Fruit fly (Drosophila melanogaster) whole organism, embryonic: ENCODE measurements around the gene SkpA.

Source experiments
- Adf1 ChIP-seq: fragments of 200-800 bp; sonication (Bioruptor generic); IDR thresholded peaks from 2 replicates; pipeline ENCODE4 v1.3.6; 2022; ENCODE audit warnings: missing biosample characterization, missing genetic modification characterization
- Bgb ChIP-seq: fragments of 200-800 bp; sonication (Bioruptor generic); IDR thresholded peaks from 2 replicates; pipeline ENCODE4 v1.3.6; 2022; ENCODE audit warnings: missing biosample characterization, missing genetic modification characterization; ENCODE audit not compliant: partially characterized antibody
- Blimp-1 ChIP-seq: fragments of 200-800 bp; sonication (Bioruptor generic); optimal IDR thresholded peaks from 3 replicates; lab custom pipeline; 2018; ENCODE audit warnings: missing biosample characterization, missing genetic modification characterization, mild to moderate bottlenecking, moderate library complexity, missing genetic modification reagents
- Bteb2 ChIP-seq: fragments of 200-800 bp; sonication (Bioruptor generic); optimal IDR thresholded peaks from 2 replicates; lab custom pipeline; 2016; ENCODE audit warnings: missing biosample characterization, missing genetic modification characterization
- CG10321 ChIP-seq: fragments of 200-800 bp; sonication (Bioruptor generic); IDR thresholded peaks from 2 replicates; pipeline ENCODE4 v1.3.6; 2022; ENCODE audit warnings: missing biosample characterization, missing genetic modification characterization
- CG13296 ChIP-seq: fragments of 200-800 bp; sonication (Bioruptor generic); optimal IDR thresholded peaks from 3 replicates; lab custom pipeline; 2018; ENCODE audit warnings: missing biosample characterization, mild to moderate bottlenecking, missing genetic modification characterization
- CG13424 ChIP-seq: fragments of 200-800 bp; sonication (Bioruptor generic); optimal IDR thresholded peaks from 2 replicates; lab custom pipeline; 2019; ENCODE audit warnings: missing biosample characterization, mild to moderate bottlenecking, missing genetic modification characterization, moderate library complexity
- CG14710 ChIP-seq: fragments of 200-800 bp; sonication (Bioruptor generic); optimal IDR thresholded peaks from 3 replicates; lab custom pipeline; 2019; ENCODE audit warnings: missing biosample characterization, mild to moderate bottlenecking, missing genetic modification characterization, moderate library complexity
- CG14965 ChIP-seq: fragments of 200-800 bp; sonication (Bioruptor generic); optimal IDR thresholded peaks from 2 replicates; lab custom pipeline; 2016; ENCODE audit warnings: missing biosample characterization, missing genetic modification characterization, borderline replicate concordance
- CG17328 ChIP-seq: fragments of 200-800 bp; sonication (Bioruptor generic); IDR thresholded peaks from 2 replicates; pipeline ENCODE4 v1.3.6; 2022; ENCODE audit warnings: missing biosample characterization, missing genetic modification characterization
- CG2678 ChIP-seq: fragments of 200-800 bp; sonication (Bioruptor generic); optimal IDR thresholded peaks from 3 replicates; lab custom pipeline; 2019; ENCODE audit warnings: missing biosample characterization, mild to moderate bottlenecking, missing genetic modification characterization, moderate library complexity
- CG4424 ChIP-seq: fragments of 200-800 bp; sonication (Bioruptor generic); optimal IDR thresholded peaks from 3 replicates; lab custom pipeline; 2016; ENCODE audit warnings: missing biosample characterization, missing genetic modification characterization
- CG5953 ChIP-seq: fragments of 200-800 bp; sonication (Bioruptor generic); IDR thresholded peaks from 2 replicates; pipeline ENCODE4 v1.3.6; 2022; ENCODE audit warnings: missing biosample characterization, missing genetic modification characterization
- CG6791 ChIP-seq: fragments of 200-800 bp; sonication (Bioruptor generic); IDR thresholded peaks from 3 replicates; pipeline ENCODE4 v1.3.6; 2022; ENCODE audit warnings: missing biosample characterization, missing genetic modification characterization; ENCODE audit not compliant: partially characterized antibody
- CG6854 ChIP-seq: fragments of 200-800 bp; sonication (Bioruptor generic); optimal IDR thresholded peaks from 3 replicates; lab custom pipeline; 2017; ENCODE audit warnings: missing biosample characterization, mild to moderate bottlenecking, missing genetic modification characterization
- CG7271 ChIP-seq: fragments of 200-800 bp; sonication (Bioruptor generic); optimal IDR thresholded peaks from 2 replicates; lab custom pipeline; 2018; ENCODE audit warnings: missing biosample characterization, mild to moderate bottlenecking, missing genetic modification characterization, moderate library complexity
- CG7357 ChIP-seq: fragments of 200-800 bp; sonication (Bioruptor generic); IDR thresholded peaks from 3 replicates; pipeline ENCODE4 v1.3.6; 2022; ENCODE audit warnings: missing biosample characterization, missing genetic modification characterization
- CG7987 ChIP-seq: fragments of 200-800 bp; sonication (Bioruptor generic); optimal IDR thresholded peaks from 2 replicates; lab custom pipeline; 2018; ENCODE audit warnings: missing biosample characterization, mild to moderate bottlenecking, missing genetic modification characterization, moderate library complexity
- CG9727 ChIP-seq: fragments of 200-800 bp; sonication (Bioruptor generic); optimal IDR thresholded peaks from 3 replicates; lab custom pipeline; 2017; ENCODE audit warnings: missing biosample characterization, mild to moderate bottlenecking, missing genetic modification characterization
- CHES-1-like ChIP-seq: fragments of 200-800 bp; sonication (Bioruptor generic); optimal IDR thresholded peaks from 2 replicates; lab custom pipeline; 2016; ENCODE audit warnings: missing biosample characterization, missing genetic modification characterization
- Dll ChIP-seq: fragments of 200-800 bp; sonication (Bioruptor generic); IDR thresholded peaks from 4 replicates; pipeline ENCODE4 v1.3.6; 2022; ENCODE audit warnings: missing biosample characterization, missing genetic modification characterization; ENCODE audit not compliant: partially characterized antibody
- Dp ChIP-seq: fragments of 200-800 bp; sonication (Bioruptor generic); optimal IDR thresholded peaks from 2 replicates; lab custom pipeline; 2018; ENCODE audit warnings: missing biosample characterization, mild to moderate bottlenecking, missing genetic modification characterization, moderate library complexity
- Dref ChIP-seq: fragments of 200-800 bp; sonication (Bioruptor generic); IDR thresholded peaks from 2 replicates; pipeline ENCODE4 v1.3.6; 2022; ENCODE audit warnings: missing biosample characterization, missing genetic modification characterization
- Drgx ChIP-seq: fragments of 200-800 bp; sonication (Bioruptor generic); IDR thresholded peaks from 2 replicates; pipeline ENCODE4 v1.3.6; 2022; ENCODE audit warnings: missing biosample characterization, missing genetic modification characterization
- H2.0 ChIP-seq: fragments of 200-800 bp; sonication (Bioruptor generic); IDR thresholded peaks from 2 replicates; pipeline ENCODE4 v1.3.6; 2022; ENCODE audit warnings: missing biosample characterization, missing genetic modification characterization
- Lpt ChIP-seq: fragments of >200 bp; optimal IDR thresholded peaks from 2 replicates; lab custom pipeline; 2018; ENCODE audit warnings: missing biosample characterization, missing genetic modification characterization
- MBD-R2 ChIP-seq: fragments of 200-800 bp; sonication (Bioruptor generic); IDR thresholded peaks from 2 replicates; pipeline ENCODE4 v1.3.6; 2022; ENCODE audit warnings: missing biosample characterization, missing genetic modification characterization
- Meics ChIP-seq: fragments of 200-800 bp; sonication (Bioruptor generic); optimal IDR thresholded peaks from 2 replicates; lab custom pipeline; 2017; ENCODE audit warnings: missing biosample characterization, mild to moderate bottlenecking, missing genetic modification characterization
- Mrtf ChIP-seq: fragments of 200-800 bp; sonication (Bioruptor generic); IDR thresholded peaks from 3 replicates; pipeline ENCODE4 v1.3.6; 2022; ENCODE audit warnings: missing biosample characterization, missing genetic modification characterization
- PHDP ChIP-seq: fragments of 200-800 bp; sonication (Bioruptor generic); optimal IDR thresholded peaks from 3 replicates; lab custom pipeline; 2018; ENCODE audit warnings: missing biosample characterization, mild to moderate bottlenecking, missing genetic modification characterization, moderate library complexity
- Pdp1 ChIP-seq, 2 experiments: fragments of 200-800 bp; sonication (Bioruptor generic); optimal IDR thresholded peaks; 3 replicates each; lab custom pipeline; 2016; ENCODE audit warnings: missing biosample characterization in 2 of 2, missing genetic modification characterization in 2 of 2, mild to moderate bottlenecking in 1 of 2, moderate library complexity in 1 of 2
- Ravus ChIP-seq: fragments of 200-800 bp; sonication (Bioruptor generic); IDR thresholded peaks from 2 replicates; pipeline ENCODE4 v1.3.6; 2022; ENCODE audit warnings: missing biosample characterization, missing genetic modification characterization
- Rx ChIP-seq: fragments of 200-800 bp; sonication (Bioruptor generic); IDR thresholded peaks from 2 replicates; pipeline ENCODE4 v1.3.6; 2022; ENCODE audit warnings: missing biosample characterization, missing genetic modification characterization
- Sin3A ChIP-seq: fragments of >200 bp; optimal IDR thresholded peaks from 2 replicates; lab custom pipeline; 2018
- YL-1 ChIP-seq: fragments of 200-800 bp; sonication (Bioruptor generic); optimal IDR thresholded peaks from 3 replicates; lab custom pipeline; 2017; ENCODE audit warnings: missing biosample characterization, mild to moderate bottlenecking, missing genetic modification characterization
- ab ChIP-seq: fragments of 200-800 bp; sonication (Bioruptor generic); optimal IDR thresholded peaks from 2 replicates; lab custom pipeline; 2016; ENCODE audit warnings: missing biosample characterization, missing genetic modification characterization
- cad ChIP-seq: fragments of >200 bp; optimal IDR thresholded peaks from 2 replicates; lab custom pipeline; 2017; ENCODE audit warnings: missing biosample characterization, missing genetic modification characterization
- cas ChIP-seq: fragments of 200-800 bp; sonication (Bioruptor generic); IDR thresholded peaks from 2 replicates; pipeline ENCODE4 v1.3.6; 2022; ENCODE audit warnings: missing biosample characterization, missing genetic modification characterization
- cato ChIP-seq: fragments of 200-800 bp; sonication (Bioruptor generic); optimal IDR thresholded peaks from 2 replicates; lab custom pipeline; 2016; ENCODE audit warnings: missing biosample characterization, missing genetic modification characterization, borderline replicate concordance
- ewg ChIP-seq: fragments of 200-800 bp; sonication (Bioruptor generic); optimal IDR thresholded peaks from 3 replicates; lab custom pipeline; 2017; ENCODE audit warnings: mild to moderate bottlenecking, missing biosample characterization, missing genetic modification reagents, missing genetic modification characterization
- fru ChIP-seq: fragments of >200 bp; optimal IDR thresholded peaks from 2 replicates; lab custom pipeline; 2017
- ftz-f1 ChIP-seq: fragments of 200-800 bp; sonication (Bioruptor generic); optimal IDR thresholded peaks from 2 replicates; lab custom pipeline; 2016; ENCODE audit warnings: missing biosample characterization, missing genetic modification characterization
- fu2 ChIP-seq: fragments of 200-800 bp; sonication (Bioruptor generic); optimal IDR thresholded peaks from 2 replicates; lab custom pipeline; 2016; ENCODE audit warnings: missing biosample characterization, missing genetic modification characterization
- gce ChIP-seq: fragments of 200-800 bp; sonication (Bioruptor generic); IDR thresholded peaks from 3 replicates; pipeline ENCODE4 v1.3.6; 2022; ENCODE audit warnings: missing biosample characterization, missing genetic modification characterization
- jumu ChIP-seq: fragments of 200-800 bp; sonication (Bioruptor generic); optimal IDR thresholded peaks from 3 replicates; lab custom pipeline; 2016; ENCODE audit warnings: missing biosample characterization, missing genetic modification characterization
- lmd ChIP-seq: fragments of 200-800 bp; sonication (Bioruptor generic); IDR thresholded peaks from 2 replicates; pipeline ENCODE4 v1.3.6; 2022; ENCODE audit warnings: missing biosample characterization, missing genetic modification characterization
- phol ChIP-seq: fragments of 200-800 bp; sonication (Bioruptor generic); optimal IDR thresholded peaks from 3 replicates; lab custom pipeline; 2018; ENCODE audit warnings: missing biosample characterization, mild to moderate bottlenecking, missing genetic modification characterization, moderate library complexity
- rib ChIP-seq: fragments of 200-800 bp; sonication (Bioruptor generic); IDR thresholded peaks from 2 replicates; pipeline ENCODE4 v1.3.6; 2022; ENCODE audit warnings: missing biosample characterization, missing genetic modification characterization
- tll ChIP-seq, 2 experiments: fragments of 200-800 bp in 1 of 2; fragments of >200 bp in 1 of 2; sonication (Bioruptor generic) in 1 of 2; optimal IDR thresholded peaks; 2 replicates each; lab custom pipeline; 2017 to 2019; ENCODE audit warnings: missing biosample characterization in 2 of 2, missing genetic modification characterization in 2 of 2, mild to moderate bottlenecking in 1 of 2, moderate library complexity in 1 of 2
- toy ChIP-seq: fragments of 200-800 bp; sonication (Bioruptor generic); IDR thresholded peaks from 2 replicates; pipeline ENCODE4 v1.3.6; 2022; ENCODE audit warnings: missing biosample characterization, missing genetic modification characterization
- unpg ChIP-seq: fragments of 200-800 bp; sonication (Bioruptor generic); optimal IDR thresholded peaks from 3 replicates; lab custom pipeline; 2018; ENCODE audit warnings: missing biosample characterization, mild to moderate bottlenecking, missing genetic modification characterization, moderate library complexity

SkpA gene

dm6 chrX:654949-655348 is 965 bp upstream of the SkpA start (continued):
- TF ChIP-seq tll (GFP tag; optimal IDR thresholded peaks at IDR 0.05; lab: Kevin White, UChicago) (no peak), cas (GFP tag; lab: Robert Waterston, UW) (peak; percentile 89), CG17328 (peak; percentile 97), Dp (GFP tag; lab: Kevin White, UChicago) (peak; percentile 8), Mrtf (GFP tag; lab: Robert Waterston, UW) (peak; percentile 96), lmd (GFP tag; lab: Robert Waterston, UW) (peak; percentile 96), CG6854 (GFP tag; lab: Kevin White, UChicago) (peak; percentile 93), fru (no peak), CG7987 (GFP tag; lab: Kevin White, UChicago) (peak; percentile 88), MBD-R2 (GFP tag; lab: Robert Waterston, UW) (peak; percentile 93), CG14710 (tag; lab: Kevin White, UChicago) (peak; percentile 93), gce (GFP tag; lab: Robert Waterston, UW) (peak; percentile 97), CHES-1-like (GFP tag; lab: Kevin White, UChicago) (peak; percentile 91), Dll (GFP tag; lab: Robert Waterston, UW) (no peak; the same call in 3 of the 4 replicates), CG13424 (tag; lab: Kevin White, UChicago) (peak; percentile 97), CG7271 (tag; lab: Kevin White, UChicago) (peak; percentile 66), CG14965 (GFP tag; lab: Kevin White, UChicago) (peak; percentile 69), jumu (peak; percentile 93), cad (GFP tag; lab: Kevin White, UChicago) (no peak), CG2678 (tag; lab: Kevin White, UChicago) (peak; percentile 96), Pdp1 (GFP tag; optimal IDR thresholded peaks at IDR 0.05; lab: Kevin White, UChicago) (peak; percentile 94), CG6791 (no peak), ftz-f1 (GFP tag; lab: Kevin White, UChicago) (no peak), CG7357 (GFP tag; lab: Robert Waterston, UW) (peak; percentile 87), CG13296 (GFP tag; lab: Kevin White, UChicago) (peak; percentile 95), PHDP (tag; lab: Kevin White, UChicago) (peak; percentile 96), cato (GFP tag; lab: Kevin White, UChicago) (peak; percentile 90), Dref (GFP tag; lab: Robert Waterston, UW) (peak; percentile 46), rib (GFP tag; lab: Robert Waterston, UW) (peak; percentile 96), Rx (peak; percentile 96), ab (GFP tag; lab: Kevin White, UChicago) (peak; percentile 93), unpg (peak; percentile 96), toy (GFP tag; lab: Robert Waterston, UW) (peak; percentile 90), H2.0 (GFP tag; lab: Robert Waterston, UW) (peak; percentile 96), Adf1 (GFP tag; lab: Robert Waterston, UW) (peak; percentile 69), Blimp-1 (peak; percentile 93), CG5953 (GFP tag; lab: Robert Waterston, UW) (peak; percentile 97), Sin3A (lab: Kevin White, UChicago) (no peak), phol (peak; percentile 96), Ravus (GFP tag; lab: Robert Waterston, UW) (peak; percentile 90), CG4424 (GFP tag; lab: Kevin White, UChicago) (peak; percentile 94), Drgx (peak; percentile 98), Bgb (GFP tag; lab: Robert Waterston, UW) (peak; percentile 16; the same call in 1 of the 2 replicates), fu2 (GFP tag; lab: Kevin White, UChicago) (peak; percentile 90), CG10321 (peak; percentile 70), Lpt (GFP tag; lab: Kevin White, UChicago) (no peak), ewg (peak; percentile 96), CG9727 (GFP tag; lab: Kevin White, UChicago) (peak; percentile 95), YL-1 (GFP tag; lab: Kevin White, UChicago) (peak; percentile 89), Meics (GFP tag; lab: Kevin White, UChicago) (peak; percentile 96), Bteb2 (GFP tag; lab: Kevin White, UChicago) (peak; percentile 91)
